Fruit fly (Drosophila melanogaster): ENCODE measurements around the gene CG15525.

The CG15525 gene

DNA sequence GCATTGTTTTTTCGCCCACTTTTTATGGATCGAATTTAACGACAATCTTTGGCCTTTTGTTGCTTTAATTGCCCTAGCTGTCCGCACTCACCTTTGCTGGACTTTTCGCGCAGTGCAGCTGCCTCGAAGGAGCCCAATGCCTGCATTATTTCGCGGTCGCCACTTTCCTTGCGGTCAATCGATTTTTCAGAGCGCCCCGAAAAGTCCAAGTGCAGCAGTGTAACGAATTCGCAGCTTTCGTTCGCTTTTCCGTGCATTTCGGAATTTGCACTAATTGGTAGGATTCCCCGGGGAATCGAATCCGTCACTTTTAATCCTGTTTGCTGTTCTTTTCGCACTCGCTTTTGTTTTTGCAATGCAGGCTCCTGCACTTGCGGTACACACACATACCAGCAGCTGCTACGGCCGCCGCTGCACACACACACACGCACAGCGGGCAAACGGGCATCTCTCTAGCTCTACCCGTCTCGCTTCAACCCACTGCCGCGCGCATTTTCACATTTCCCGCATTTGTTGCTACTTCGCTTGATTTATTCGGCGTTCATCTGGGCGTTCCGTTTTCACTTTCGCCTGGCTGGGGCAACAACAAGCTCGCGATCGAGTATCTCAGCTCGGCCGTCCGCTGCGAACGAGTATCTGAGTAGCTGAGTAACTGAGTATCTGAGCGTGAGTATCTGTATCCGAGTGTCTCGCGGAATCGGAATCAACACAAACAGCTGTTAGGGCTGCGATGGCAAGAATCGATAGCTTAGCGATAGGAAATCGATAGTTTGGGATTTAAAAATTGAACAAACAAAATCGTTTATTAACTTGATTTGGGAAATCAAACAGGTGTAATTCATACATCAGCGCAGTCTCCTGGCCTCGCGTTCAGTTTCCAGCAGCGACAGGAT, 24.3 kb upstream of the CG15525 start, which contains the start of gene Mgat2:
Mgat2 (minus strand) TSS at position 663 of the 893 bp plus-strand sequence.
- no peak for TF ChIP-seq usp (GFP tag; optimal IDR thresholded peaks at IDR 0.05)
- no peak for TF ChIP-seq EcR (GFP tag; optimal IDR thresholded peaks at IDR 0.05)
- no peak for TF ChIP-seq CG8478 (optimal IDR thresholded peaks at IDR 0.05)
- TF ChIP-seq psq (optimal IDR thresholded peaks at IDR 0.05) = no peak
- no peak for TF ChIP-seq pan (optimal IDR thresholded peaks at IDR 0.05)
- no peak for TF ChIP-seq Dll (optimal IDR thresholded peaks at IDR 0.05)

DNA sequence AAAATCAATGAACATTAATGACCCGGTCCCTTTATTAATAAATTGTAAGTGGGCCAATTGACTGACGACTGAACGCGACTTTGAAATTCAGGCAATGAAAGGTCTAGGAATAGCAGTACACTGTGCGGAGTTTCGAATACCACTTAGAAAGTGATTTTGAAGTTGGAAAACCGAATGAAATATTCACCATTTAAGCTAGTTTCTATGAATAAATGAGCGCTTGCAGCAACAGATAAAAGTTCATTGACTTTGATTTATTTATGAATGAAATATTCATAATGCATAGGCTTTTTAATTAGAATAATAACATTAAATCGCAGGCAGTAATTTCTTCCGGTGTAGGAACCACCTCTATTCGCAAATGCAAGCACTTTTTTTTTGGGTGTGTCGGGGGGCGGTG, 23.5 kb upstream of the CG15525 start:
- TF ChIP-seq usp (GFP tag; optimal IDR thresholded peaks at IDR 0.05) (no peak), pan (optimal IDR thresholded peaks at IDR 0.05) (no peak), EcR (GFP tag; optimal IDR thresholded peaks at IDR 0.05) (no peak), CG8478 (optimal IDR thresholded peaks at IDR 0.05) (no peak), psq (optimal IDR thresholded peaks at IDR 0.05) (no peak), Dll (optimal IDR thresholded peaks at IDR 0.05) (no peak)

DNA sequence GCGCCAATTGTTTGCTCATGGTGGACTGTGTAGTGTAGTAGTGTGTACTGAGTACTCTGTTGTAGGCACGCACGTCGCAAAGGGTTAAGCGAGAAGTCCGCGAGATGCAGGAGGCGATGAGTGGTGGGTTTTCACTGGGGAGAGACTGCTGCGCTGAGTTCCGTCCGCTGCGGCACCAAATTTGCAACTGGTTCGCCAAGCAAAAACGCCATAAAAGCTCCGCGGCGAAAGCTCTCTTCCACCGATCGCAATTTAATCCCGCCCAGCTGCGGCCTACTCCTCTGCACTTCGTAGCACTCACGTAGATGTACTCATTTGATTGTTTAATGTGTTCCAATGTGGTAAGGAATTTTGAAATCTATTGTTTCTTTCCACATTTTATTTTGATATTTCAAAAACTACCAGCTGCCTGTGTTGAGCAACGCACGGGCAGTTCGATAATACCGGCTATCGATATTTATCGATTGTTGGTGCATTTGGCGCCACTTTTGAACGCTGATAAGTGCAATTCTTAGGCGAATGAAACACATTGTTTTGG, 17.6 kb upstream of the CG15525 start, which contains the start of gene CG7920:
CG7920 (minus strand) TSS at position 308 of the 538 bp plus-strand sequence.
- TF ChIP-seq EcR (GFP tag; optimal IDR thresholded peaks at IDR 0.05) (no peak), Dll (optimal IDR thresholded peaks at IDR 0.05) (no peak)

DNA sequence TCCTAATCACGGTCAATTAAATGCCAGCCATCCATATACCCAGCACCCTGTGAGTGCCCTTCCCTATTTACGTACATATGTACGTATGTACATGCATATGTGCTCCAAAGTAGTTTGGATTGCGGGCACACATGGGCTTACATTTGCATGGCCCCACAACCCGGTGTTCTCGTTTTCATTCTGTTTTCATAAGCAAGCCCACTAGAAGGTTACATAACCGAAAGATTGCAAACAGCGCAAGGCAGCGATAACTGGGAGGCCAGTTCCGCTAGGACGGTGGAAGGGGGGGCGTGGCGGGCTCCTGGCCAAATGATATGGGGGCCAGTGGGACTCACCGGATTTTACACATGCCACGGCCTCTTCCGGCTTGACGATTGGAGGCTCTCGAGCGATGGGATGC, 17.0 kb upstream of the CG15525 start:
- no peak for TF ChIP-seq usp (GFP tag; optimal IDR thresholded peaks at IDR 0.05)
- no peak for TF ChIP-seq psq (optimal IDR thresholded peaks at IDR 0.05)
- no peak for TF ChIP-seq Dll (optimal IDR thresholded peaks at IDR 0.05)
- TF ChIP-seq CG8478 (optimal IDR thresholded peaks at IDR 0.05) = no peak
- TF ChIP-seq pan (optimal IDR thresholded peaks at IDR 0.05) = no peak
- TF ChIP-seq EcR (GFP tag; optimal IDR thresholded peaks at IDR 0.05) = no peak

DNA sequence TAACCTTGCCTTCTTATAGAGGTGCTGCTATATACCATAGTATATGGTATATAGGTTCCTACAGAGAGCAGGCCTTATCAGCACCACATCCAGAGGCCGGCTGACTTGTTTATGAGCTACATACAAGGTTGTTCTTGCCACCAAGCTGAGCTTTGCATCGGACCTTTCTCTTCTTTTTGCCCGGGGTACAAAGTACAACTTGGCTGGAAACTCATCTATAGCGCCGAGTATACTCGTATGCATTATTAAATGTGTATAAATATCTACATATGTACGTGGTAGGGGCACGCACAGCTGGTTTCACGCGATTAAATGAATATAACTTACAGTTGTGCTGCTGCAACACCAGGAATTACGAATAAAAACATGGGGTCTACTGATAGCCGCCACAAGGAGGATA, 16.4 kb upstream of the CG15525 start:
- TF ChIP-seq CG8478 (optimal IDR thresholded peaks at IDR 0.05) (no peak), EcR (GFP tag; optimal IDR thresholded peaks at IDR 0.05) (no peak), pan (optimal IDR thresholded peaks at IDR 0.05) (no peak), usp (GFP tag; optimal IDR thresholded peaks at IDR 0.05) (no peak), Dll (optimal IDR thresholded peaks at IDR 0.05) (no peak), psq (optimal IDR thresholded peaks at IDR 0.05) (no peak)

DNA sequence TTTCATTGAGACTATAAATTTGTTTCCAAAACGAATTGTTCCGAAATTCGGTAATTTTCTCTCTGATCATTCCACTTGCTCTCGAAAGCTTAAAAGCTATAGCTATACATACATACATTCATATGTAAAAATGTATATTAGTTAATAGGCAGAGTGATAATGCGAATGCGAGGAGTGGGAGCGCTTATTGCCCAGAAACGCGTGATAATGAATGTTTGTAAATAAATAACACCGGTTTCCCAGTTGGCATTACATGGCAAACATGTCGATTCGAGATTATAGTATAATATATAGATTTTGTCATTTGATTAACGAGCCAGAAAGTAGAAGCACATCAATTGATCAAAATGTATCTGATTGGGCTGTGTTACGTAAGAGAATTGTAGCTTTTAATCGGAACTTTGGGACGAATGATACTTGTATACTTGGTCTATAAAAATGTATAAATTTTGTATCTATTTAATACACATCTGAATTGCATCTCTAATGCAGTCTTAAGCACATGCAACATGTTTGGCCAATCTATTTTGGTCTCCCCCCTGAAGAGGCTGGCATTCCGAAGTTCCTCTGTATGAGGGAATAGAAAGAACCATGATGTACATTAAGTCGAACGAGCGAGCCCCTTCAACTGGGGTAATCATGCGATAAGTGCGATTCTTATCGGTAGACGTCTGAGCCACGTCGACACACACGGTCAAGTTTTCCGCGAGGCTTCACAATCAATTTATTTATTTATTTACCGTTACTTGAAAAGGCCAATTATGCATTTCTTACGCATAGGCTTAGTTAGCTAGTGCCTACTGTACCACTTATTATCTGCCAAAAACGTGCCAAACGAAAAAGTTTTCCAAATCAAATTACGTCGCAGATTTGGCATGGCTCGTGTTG, 15.4 kb upstream of the CG15525 start:
- TF ChIP-seq EcR (GFP tag; optimal IDR thresholded peaks at IDR 0.05) (no peak), pan (optimal IDR thresholded peaks at IDR 0.05) (no peak), Dll (optimal IDR thresholded peaks at IDR 0.05) (no peak), psq (optimal IDR thresholded peaks at IDR 0.05) (no peak), usp (GFP tag; optimal IDR thresholded peaks at IDR 0.05) (no peak), CG8478 (optimal IDR thresholded peaks at IDR 0.05) (no peak)

DNA sequence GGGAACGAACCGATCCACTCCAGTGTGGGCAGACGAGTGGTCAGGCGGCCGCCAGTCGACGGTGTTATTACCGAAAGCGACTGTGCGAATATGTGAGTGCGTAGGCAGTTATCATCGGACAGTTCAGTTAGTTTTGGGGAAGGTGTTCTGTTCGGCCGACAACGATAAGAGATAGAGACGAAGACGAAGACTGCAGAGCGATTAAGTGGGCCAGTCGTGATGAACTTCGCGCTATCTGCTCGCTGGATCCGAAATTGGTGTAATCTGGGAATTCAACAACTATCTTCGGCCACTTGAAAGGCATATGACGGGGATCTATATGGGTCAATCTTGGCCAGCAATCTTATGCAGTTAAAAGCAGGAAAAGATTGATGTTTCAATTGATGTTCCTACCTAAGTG, 11.7 kb upstream of the CG15525 start, which contains the start of gene CG7912:
CG7912 (minus strand) TSS at position 17 of the 400 bp plus-strand sequence.
- TF ChIP-seq psq (optimal IDR thresholded peaks at IDR 0.05) (no peak), usp (GFP tag; optimal IDR thresholded peaks at IDR 0.05) (no peak), EcR (GFP tag; optimal IDR thresholded peaks at IDR 0.05) (no peak), CG8478 (optimal IDR thresholded peaks at IDR 0.05) (no peak), pan (optimal IDR thresholded peaks at IDR 0.05) (no peak), Dll (optimal IDR thresholded peaks at IDR 0.05) (no peak)

DNA sequence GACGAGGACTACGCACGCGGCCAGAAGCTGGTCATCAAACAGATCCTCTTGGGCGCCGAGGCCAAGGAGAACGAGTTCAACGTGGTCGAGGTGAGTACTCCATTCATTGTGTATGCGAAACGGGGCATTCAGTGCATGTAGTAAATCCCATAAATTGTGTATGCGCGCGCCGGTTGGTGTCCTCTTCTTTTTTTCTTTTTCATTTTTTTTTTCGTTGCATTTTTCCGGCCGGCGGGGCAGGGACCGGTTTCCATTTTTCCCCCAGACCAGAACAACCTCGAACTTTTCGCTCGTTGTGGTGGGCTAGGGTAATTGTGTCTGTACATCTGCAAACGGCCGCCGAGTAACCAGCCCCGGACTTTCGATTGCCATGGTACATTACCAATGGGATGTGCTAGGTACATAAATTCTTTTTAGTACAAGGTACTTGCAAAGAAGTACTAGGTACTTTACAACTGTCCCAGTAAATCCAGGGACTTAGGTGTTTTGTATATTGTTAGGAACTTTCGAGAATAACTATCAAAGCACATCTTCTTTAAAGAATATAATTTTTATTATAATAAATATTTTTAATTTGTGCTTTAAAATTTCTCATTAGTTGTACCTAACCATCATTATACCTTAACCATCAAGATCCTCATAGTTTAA, 8.0 kb upstream of the CG15525 start:
- TF ChIP-seq Dll (optimal IDR thresholded peaks at IDR 0.05) (no peak), EcR (GFP tag; optimal IDR thresholded peaks at IDR 0.05) (no peak), psq (optimal IDR thresholded peaks at IDR 0.05) (no peak), usp (GFP tag; optimal IDR thresholded peaks at IDR 0.05) (no peak), CG8478 (optimal IDR thresholded peaks at IDR 0.05) (no peak), pan (optimal IDR thresholded peaks at IDR 0.05) (no peak)

DNA sequence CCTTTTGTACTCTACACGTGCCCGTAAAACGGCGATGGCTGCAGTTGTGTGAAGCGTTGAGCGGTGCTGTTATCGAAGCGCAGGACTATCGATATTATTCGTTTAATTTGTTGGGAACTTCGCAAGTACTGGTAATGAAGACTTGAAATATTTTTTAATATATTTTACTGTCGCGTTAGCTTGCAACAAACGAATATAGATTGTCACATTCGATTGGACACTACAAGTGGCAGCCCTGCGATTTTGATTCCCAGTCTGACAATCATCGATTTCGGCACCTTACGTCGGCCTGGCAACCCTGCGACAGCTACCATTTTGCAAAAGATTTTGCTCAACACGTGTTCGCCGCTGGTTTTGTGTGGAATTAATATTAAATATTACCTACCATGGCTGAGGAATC, 7.2 kb upstream of the CG15525 start, which contains the start of the genes Nlp and Nph:
Nlp (plus strand) TSS at position 138 of the 400 bp plus-strand sequence.
Nph (minus strand) TSS at position 214 of the 400 bp plus-strand sequence.
- TF ChIP-seq Dll (optimal IDR thresholded peaks at IDR 0.05) = no peak
- TF ChIP-seq EcR (GFP tag; optimal IDR thresholded peaks at IDR 0.05) = no peak
- TF ChIP-seq usp (GFP tag; optimal IDR thresholded peaks at IDR 0.05) = no peak
- no peak for TF ChIP-seq psq (optimal IDR thresholded peaks at IDR 0.05)
- TF ChIP-seq CG8478 (optimal IDR thresholded peaks at IDR 0.05) = no peak
- TF ChIP-seq pan (optimal IDR thresholded peaks at IDR 0.05) = no peak

DNA sequence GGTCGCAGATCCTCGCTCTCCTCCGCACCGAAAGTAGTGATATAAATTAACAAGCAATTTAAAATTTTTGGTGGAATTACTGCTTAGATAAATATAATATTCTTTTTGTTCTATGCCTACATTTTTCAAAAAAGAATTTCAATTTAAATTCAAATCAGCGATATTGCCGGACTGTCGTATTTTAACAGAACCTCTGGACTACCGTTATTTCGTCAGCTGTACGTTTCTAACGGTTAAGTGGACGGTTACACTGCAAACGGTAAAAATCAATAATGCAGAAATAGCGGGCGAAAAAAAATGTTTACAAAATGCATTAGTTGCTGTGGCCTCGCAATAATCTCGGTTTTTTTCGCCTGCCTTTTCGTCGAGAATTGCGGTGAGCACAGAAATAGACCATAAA, 2.8 kb upstream of the CG15525 start, which contains the start of gene Tace:
Tace (plus strand) TSS at position 245 of the 400 bp plus-strand sequence.
- TF ChIP-seq pan (optimal IDR thresholded peaks at IDR 0.05) = no peak
- TF ChIP-seq psq (optimal IDR thresholded peaks at IDR 0.05) = no peak
- TF ChIP-seq Dll (optimal IDR thresholded peaks at IDR 0.05) = no peak
- no peak for TF ChIP-seq usp (GFP tag; optimal IDR thresholded peaks at IDR 0.05)
- no peak for TF ChIP-seq CG8478 (optimal IDR thresholded peaks at IDR 0.05)
- no peak for TF ChIP-seq EcR (GFP tag; optimal IDR thresholded peaks at IDR 0.05)

DNA sequence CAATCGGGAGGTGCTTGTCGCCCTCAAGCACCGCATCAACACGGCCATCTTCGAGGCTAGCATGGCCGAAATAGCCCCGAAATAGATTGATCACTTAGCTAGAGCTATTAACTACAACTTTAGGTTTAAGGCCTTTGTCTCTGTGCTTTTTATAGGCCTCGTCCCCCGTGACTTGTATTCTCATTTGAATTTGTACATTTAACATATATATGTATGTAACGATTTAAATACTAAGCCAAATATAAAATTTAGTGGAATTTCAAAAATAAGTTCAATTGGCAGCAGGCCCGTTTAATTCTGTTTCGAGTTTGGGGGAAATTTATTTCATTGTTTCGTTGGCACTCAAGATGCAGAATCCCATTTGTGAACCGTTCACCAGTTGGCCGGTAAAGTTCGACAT, 2.0 kb upstream of the CG15525 start, which contains the start of gene CG34298:
CG34298 (plus strand) TSS at position 301 of the 400 bp plus-strand sequence.
- no peak for TF ChIP-seq CG8478 (optimal IDR thresholded peaks at IDR 0.05)
- no peak for TF ChIP-seq psq (optimal IDR thresholded peaks at IDR 0.05)
- no peak for TF ChIP-seq Dll (optimal IDR thresholded peaks at IDR 0.05)
- no peak for TF ChIP-seq EcR (GFP tag; optimal IDR thresholded peaks at IDR 0.05)
- TF ChIP-seq pan (optimal IDR thresholded peaks at IDR 0.05) = no peak
- TF ChIP-seq usp (GFP tag; optimal IDR thresholded peaks at IDR 0.05) = no peak
